Fruit fly (Drosophila melanogaster) whole organism, embryonic: ENCODE measurements around the gene CG13930.
A peak's percentile ranks its signal among the peaks of the same experiment; 100 is the strongest.

Source experiments
- Adf1 ChIP-seq: fragments of 200-800 bp; sonication (Bioruptor generic); IDR thresholded peaks from 2 replicates; pipeline ENCODE4 v1.3.6; 2022; ENCODE audit warnings: missing biosample characterization, missing genetic modification characterization
- Asciz ChIP-seq: fragments of 200-800 bp; sonication (Bioruptor generic); optimal IDR thresholded peaks from 2 replicates; lab custom pipeline; 2017; ENCODE audit warnings: missing biosample characterization, mild to moderate bottlenecking, missing genetic modification characterization, missing genetic modification reagents
- Atf3 ChIP-seq: fragments of 200-800 bp; sonication (Bioruptor generic); optimal IDR thresholded peaks from 3 replicates; lab custom pipeline; 2016; ENCODE audit warnings: missing biosample characterization, missing genetic modification characterization
- B-H1 ChIP-seq: fragments of 200-800 bp; sonication (Bioruptor generic); IDR thresholded peaks from 3 replicates; pipeline ENCODE4 v1.3.6; 2022; ENCODE audit warnings: missing biosample characterization, missing genetic modification characterization
- C15 ChIP-seq: fragments of 200-800 bp; sonication (Bioruptor generic); IDR thresholded peaks from 3 replicates; pipeline ENCODE4 v1.3.6; 2022; ENCODE audit warnings: missing biosample characterization, missing genetic modification characterization
- CG10267 ChIP-seq: fragments of 200-800 bp; sonication (Bioruptor generic); optimal IDR thresholded peaks from 2 replicates; lab custom pipeline; 2018; ENCODE audit warnings: missing biosample characterization, mild to moderate bottlenecking, missing genetic modification characterization, moderate library complexity
- CG11398 ChIP-seq: fragments of 200-800 bp; sonication (Bioruptor generic); optimal IDR thresholded peaks from 2 replicates; lab custom pipeline; 2016; ENCODE audit warnings: missing biosample characterization, missing genetic modification characterization
- CG11560 ChIP-seq: fragments of 200-800 bp; sonication (Bioruptor generic); IDR thresholded peaks from 3 replicates; pipeline ENCODE4 v1.3.6; 2022; ENCODE audit warnings: missing biosample characterization, missing genetic modification characterization
- CG12236 ChIP-seq: fragments of 200-800 bp; sonication (Bioruptor generic); optimal IDR thresholded peaks from 2 replicates; lab custom pipeline; 2016; ENCODE audit warnings: missing biosample characterization, missing genetic modification characterization
- CG12299 ChIP-seq: fragments of 200-800 bp; sonication (Bioruptor generic); optimal IDR thresholded peaks from 2 replicates; lab custom pipeline; 2018; ENCODE audit warnings: missing biosample characterization, mild to moderate bottlenecking, missing genetic modification characterization
- CG17359 ChIP-seq: fragments of 200-800 bp; sonication (Bioruptor generic); optimal IDR thresholded peaks from 3 replicates; lab custom pipeline; 2018; ENCODE audit warnings: missing biosample characterization, mild to moderate bottlenecking, missing genetic modification characterization, moderate library complexity
- CG17912 ChIP-seq: fragments of 200-800 bp; sonication (Bioruptor generic); optimal IDR thresholded peaks from 2 replicates; lab custom pipeline; 2018; ENCODE audit warnings: missing biosample characterization, mild to moderate bottlenecking, missing genetic modification characterization
- CG1792 ChIP-seq: fragments of 200-800 bp; sonication (Bioruptor generic); optimal IDR thresholded peaks from 2 replicates; lab custom pipeline; 2016; ENCODE audit warnings: missing biosample characterization, missing genetic modification characterization
- CG18011 ChIP-seq: fragments of 200-800 bp; sonication (Bioruptor generic); optimal IDR thresholded peaks from 2 replicates; lab custom pipeline; 2017; ENCODE audit warnings: missing biosample characterization, missing genetic modification characterization, mild to moderate bottlenecking, moderate library complexity, missing genotype
- CG2199 ChIP-seq: fragments of 200-800 bp; sonication (Bioruptor generic); IDR thresholded peaks from 3 replicates; pipeline ENCODE4 v1.3.6; 2022; ENCODE audit warnings: missing biosample characterization, missing genetic modification characterization
- CG4424 ChIP-seq: fragments of 200-800 bp; sonication (Bioruptor generic); optimal IDR thresholded peaks from 3 replicates; lab custom pipeline; 2016; ENCODE audit warnings: missing biosample characterization, missing genetic modification characterization
- CG5245 ChIP-seq: fragments of 200-800 bp; sonication (Bioruptor generic); optimal IDR thresholded peaks from 3 replicates; lab custom pipeline; 2016; ENCODE audit warnings: missing biosample characterization, missing genetic modification characterization
- CG6813 ChIP-seq: fragments of 200-800 bp; sonication (Bioruptor generic); optimal IDR thresholded peaks from 2 replicates; lab custom pipeline; 2017; ENCODE audit warnings: missing biosample characterization, missing genetic modification characterization, mild to moderate bottlenecking, moderate library complexity, missing genetic modification reagents
- CG8089 ChIP-seq: fragments of 200-800 bp; sonication (Bioruptor generic); optimal IDR thresholded peaks from 3 replicates; lab custom pipeline; 2016; ENCODE audit warnings: missing biosample characterization, missing genetic modification characterization
- CG8944 ChIP-seq: fragments of 200-800 bp; sonication (Bioruptor generic); optimal IDR thresholded peaks from 3 replicates; lab custom pipeline; 2016; ENCODE audit warnings: missing biosample characterization, missing genetic modification characterization
- Dad ChIP-seq: fragments of 200-800 bp; sonication (Bioruptor generic); optimal IDR thresholded peaks from 3 replicates; lab custom pipeline; 2016; ENCODE audit warnings: missing biosample characterization, missing genetic modification characterization
- Deaf1 ChIP-seq: fragments of 200-800 bp; optimal IDR thresholded peaks from 3 replicates; lab custom pipeline; 2019; ENCODE audit warnings: missing biosample characterization, mild to moderate bottlenecking, missing genetic modification characterization, moderate library complexity
- Fer2 ChIP-seq: fragments of 200-800 bp; sonication (Bioruptor generic); optimal IDR thresholded peaks from 2 replicates; lab custom pipeline; 2018; ENCODE audit warnings: missing biosample characterization, mild to moderate bottlenecking, missing genetic modification characterization, moderate library complexity
- GATAe ChIP-seq: fragments of 200-800 bp; sonication (Bioruptor generic); conservative IDR thresholded peaks from 2 replicates; pipeline ENCODE4 v1.3.6; 2022; ENCODE audit warnings: missing biosample characterization, missing genetic modification characterization
- H15 ChIP-seq: fragments of 200-800 bp; sonication (Bioruptor generic); IDR thresholded peaks from 3 replicates; pipeline ENCODE4 v1.3.6; 2022; ENCODE audit warnings: missing biosample characterization, missing genetic modification characterization
- HmgZ ChIP-seq: fragments of 200-800 bp; sonication (Bioruptor generic); optimal IDR thresholded peaks from 2 replicates; lab custom pipeline; 2018; ENCODE audit warnings: missing biosample characterization, mild to moderate bottlenecking, missing genetic modification characterization
- Mad ChIP-seq: fragments of 200-800 bp; sonication (Bioruptor generic); optimal IDR thresholded peaks from 2 replicates; lab custom pipeline; 2016; ENCODE audit warnings: missing biosample characterization, missing genetic modification characterization
- Mrtf ChIP-seq: fragments of 200-800 bp; sonication (Bioruptor generic); IDR thresholded peaks from 3 replicates; pipeline ENCODE4 v1.3.6; 2022; ENCODE audit warnings: missing biosample characterization, missing genetic modification characterization
- Oli ChIP-seq: fragments of 200-800 bp; sonication (Bioruptor generic); optimal IDR thresholded peaks from 2 replicates; lab custom pipeline; 2018; ENCODE audit warnings: missing biosample characterization, mild to moderate bottlenecking, missing genetic modification characterization, moderate library complexity
- Ssrp ChIP-seq: fragments of 200-800 bp; sonication (Bioruptor generic); optimal IDR thresholded peaks from 2 replicates; lab custom pipeline; 2018; ENCODE audit warnings: missing biosample characterization, mild to moderate bottlenecking, missing genetic modification characterization, moderate library complexity
- Tbp ChIP-seq: fragments of >200 bp; optimal IDR thresholded peaks from 2 replicates; lab custom pipeline; 2018; ENCODE audit warnings: missing biosample characterization, missing genetic modification characterization
- Trl ChIP-seq, 3 experiments: fragments of >200 bp in 2 of 3; fragments of 200-800 bp in 1 of 3; sonication (Bioruptor generic) in 1 of 3; optimal IDR thresholded peaks; 2 replicates in 1 of 3; 3 replicates in 2 of 3; lab custom pipeline; 2016 to 2017; ENCODE audit warnings: missing biosample characterization in 1 of 3, missing genetic modification characterization in 1 of 3
- Vsx1 ChIP-seq: fragments of 200-800 bp; sonication (Bioruptor generic); optimal IDR thresholded peaks from 2 replicates; lab custom pipeline; 2017; ENCODE audit warnings: missing biosample characterization, mild to moderate bottlenecking, missing genetic modification characterization, missing genetic modification reagents
- al ChIP-seq: fragments of 200-800 bp; sonication (Bioruptor generic); IDR thresholded peaks from 2 replicates; pipeline ENCODE4 v1.3.6; 2022; ENCODE audit warnings: missing biosample characterization, missing genetic modification characterization
- cato ChIP-seq: fragments of 200-800 bp; sonication (Bioruptor generic); optimal IDR thresholded peaks from 2 replicates; lab custom pipeline; 2016; ENCODE audit warnings: missing biosample characterization, missing genetic modification characterization, borderline replicate concordance
- chm ChIP-seq: fragments of 200-800 bp; sonication (Bioruptor generic); IDR thresholded peaks from 2 replicates; pipeline ENCODE4 v1.3.6; 2022; ENCODE audit warnings: missing biosample characterization, missing genetic modification characterization
- crp ChIP-seq, 2 experiments: fragments of 200-800 bp; sonication (Bioruptor generic); optimal IDR thresholded peaks; 2 replicates in 1 of 2; 3 replicates in 1 of 2; lab custom pipeline; 2017; ENCODE audit warnings: missing biosample characterization in 2 of 2, missing genetic modification characterization in 2 of 2, mild to moderate bottlenecking in 1 of 2, moderate library complexity in 1 of 2
- dpn ChIP-seq, 2 experiments: fragments of 200-800 bp; sonication (Bioruptor generic); optimal IDR thresholded peaks; 3 replicates each; lab custom pipeline; 2016; ENCODE audit warnings: missing biosample characterization in 2 of 2, missing genetic modification characterization in 2 of 2
- exex ChIP-seq: fragments of 200-800 bp; sonication (Bioruptor generic); optimal IDR thresholded peaks from 4 replicates; lab custom pipeline; 2018; ENCODE audit warnings: missing biosample characterization, mild to moderate bottlenecking, missing genetic modification characterization, moderate library complexity
- fd64A ChIP-seq: fragments of 200-800 bp; sonication (Bioruptor generic); optimal IDR thresholded peaks from 3 replicates; lab custom pipeline; 2018; ENCODE audit warnings: missing biosample characterization, mild to moderate bottlenecking, missing genetic modification characterization
- gem ChIP-seq: fragments of 200-800 bp; sonication (Bioruptor generic); optimal IDR thresholded peaks from 2 replicates; lab custom pipeline; 2019; ENCODE audit warnings: missing biosample characterization, mild to moderate bottlenecking, missing genetic modification characterization, moderate library complexity
- gro ChIP-seq: fragments of 200-800 bp; sonication (Bioruptor generic); optimal IDR thresholded peaks from 2 replicates; lab custom pipeline; 2016; ENCODE audit warnings: missing biosample characterization, missing genetic modification characterization
- nom ChIP-seq: fragments of 200-800 bp; sonication (Bioruptor generic); optimal IDR thresholded peaks from 2 replicates; lab custom pipeline; 2017; ENCODE audit warnings: missing biosample characterization, missing genetic modification characterization, mild to moderate bottlenecking, moderate library complexity, missing genetic modification reagents
- peb ChIP-seq: fragments of 200-800 bp; sonication (Bioruptor generic); IDR thresholded peaks from 2 replicates; pipeline ENCODE4 v1.3.6; 2022; ENCODE audit warnings: missing biosample characterization, missing genetic modification characterization
- phol ChIP-seq: fragments of 200-800 bp; sonication (Bioruptor generic); optimal IDR thresholded peaks from 3 replicates; lab custom pipeline; 2018; ENCODE audit warnings: missing biosample characterization, mild to moderate bottlenecking, missing genetic modification characterization, moderate library complexity
- rib ChIP-seq: fragments of 200-800 bp; sonication (Bioruptor generic); IDR thresholded peaks from 2 replicates; pipeline ENCODE4 v1.3.6; 2022; ENCODE audit warnings: missing biosample characterization, missing genetic modification characterization
- ro ChIP-seq: fragments of 200-800 bp; sonication (Bioruptor generic); IDR thresholded peaks from 2 replicates; pipeline ENCODE4 v1.3.6; 2022; ENCODE audit warnings: missing biosample characterization, missing genetic modification characterization
- sens-2 ChIP-seq: fragments of 200-800 bp; sonication (Bioruptor generic); IDR thresholded peaks from 2 replicates; pipeline ENCODE4 v1.3.6; 2022; ENCODE audit warnings: missing biosample characterization, missing genetic modification characterization
- ssp ChIP-seq: fragments of 200-800 bp; sonication (Bioruptor generic); IDR thresholded peaks from 2 replicates; pipeline ENCODE4 v1.3.6; 2022; ENCODE audit warnings: missing biosample characterization, missing genetic modification characterization
- unc-4 ChIP-seq: fragments of 200-800 bp; sonication (Bioruptor generic); IDR thresholded peaks from 2 replicates; pipeline ENCODE4 v1.3.6; 2022; ENCODE audit warnings: missing biosample characterization, missing genetic modification characterization; ENCODE audit not compliant: partially characterized antibody
- wdn ChIP-seq: fragments of 200-800 bp; sonication (Bioruptor generic); IDR thresholded peaks from 2 replicates; pipeline ENCODE4 v1.3.6; 2022; ENCODE audit warnings: missing biosample characterization, missing genetic modification characterization

CG13930 gene

DNA sequence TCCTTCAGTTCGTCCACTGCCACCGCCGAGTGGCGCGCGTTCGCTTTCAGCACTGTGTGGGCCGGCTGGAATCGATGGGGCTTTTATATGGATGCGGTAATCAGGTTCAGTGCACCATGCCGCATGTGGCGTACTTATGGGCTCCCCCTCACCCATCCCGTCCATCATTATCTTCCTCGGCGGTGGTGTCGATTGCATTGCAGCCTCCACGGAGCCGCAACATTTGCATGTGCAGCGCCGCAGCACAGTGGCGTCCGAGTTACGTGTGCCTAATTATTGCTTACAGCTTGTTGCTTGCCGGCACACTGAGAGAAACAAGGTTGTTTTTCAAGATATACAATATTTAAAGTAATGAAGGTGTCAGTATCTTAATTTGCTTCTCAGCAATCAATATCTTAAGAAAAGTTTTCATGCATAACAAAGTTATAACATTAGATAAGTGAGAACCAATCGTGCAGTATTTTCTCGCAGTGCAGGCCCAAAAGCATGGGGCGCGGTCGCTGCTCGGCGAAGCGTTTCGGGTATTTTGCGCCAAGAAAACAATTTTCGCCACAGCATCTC lies 29.9 kb upstream of the CG13930 start, which contains the start of gene CG13931 (continued):
- TF ChIP-seq gem (tag; lab: Kevin White, UChicago): peak; percentile 61
- no peak for TF ChIP-seq CG12236 (GFP tag; lab: Kevin White, UChicago)
- TF ChIP-seq al (GFP tag; lab: Robert Waterston, UW): no peak
- no peak for TF ChIP-seq chm (GFP tag; lab: Robert Waterston, UW)
- peak; percentile 32 for TF ChIP-seq phol (tag; lab: Kevin White, UChicago)
- no peak for TF ChIP-seq CG12299
- TF ChIP-seq CG17912 (GFP tag; lab: Kevin White, UChicago): no peak
- TF ChIP-seq H15 (GFP tag; lab: Robert Waterston, UW): no peak
- no peak for TF ChIP-seq CG11398 (GFP tag; lab: Kevin White, UChicago)
- peak; percentile 43 for TF ChIP-seq Oli (tag; lab: Kevin White, UChicago)
- TF ChIP-seq CG8944 (GFP tag; lab: Kevin White, UChicago): no peak
- no peak for TF ChIP-seq CG5245 (GFP tag; lab: Kevin White, UChicago)
- TF ChIP-seq ro (GFP tag; lab: Robert Waterston, UW): no peak
- peak; percentile 25; the same call in 1 of the 2 replicates for TF ChIP-seq sens-2
- TF ChIP-seq dpn (GFP tag; optimal IDR thresholded peaks at IDR 0.05; lab: Kevin White, UChicago): peak in 1 of 2 experiments; percentile 4
- no peak for TF ChIP-seq CG2199
- no peak for TF ChIP-seq cato (GFP tag; lab: Kevin White, UChicago)
- no peak for TF ChIP-seq Deaf1 (tag; lab: Kevin White, UChicago)
- TF ChIP-seq CG1792 (GFP tag; lab: Kevin White, UChicago): no peak
- no peak for TF ChIP-seq wdn (GFP tag; lab: Robert Waterston, UW)
- no peak; the same call in 2 of the 3 replicates for TF ChIP-seq Mrtf (GFP tag; lab: Robert Waterston, UW)
- no peak for TF ChIP-seq unc-4 (GFP tag; lab: Robert Waterston, UW)
- TF ChIP-seq GATAe (GFP tag; lab: Robert Waterston, UW): no peak
- TF ChIP-seq CG4424 (GFP tag; lab: Kevin White, UChicago): no peak
- TF ChIP-seq CG8089 (GFP tag; lab: Kevin White, UChicago): no peak
- TF ChIP-seq fd64A: no peak
- no peak for TF ChIP-seq HmgZ (tag; lab: Kevin White, UChicago)
- no peak for TF ChIP-seq C15
- peak; percentile 23 for TF ChIP-seq Ssrp (tag; lab: Kevin White, UChicago)
- no peak for TF ChIP-seq Asciz
- no peak for TF ChIP-seq peb (GFP tag; lab: Robert Waterston, UW)
- TF ChIP-seq gro (GFP tag; lab: Kevin White, UChicago): no peak
- TF ChIP-seq ssp (GFP tag; lab: Robert Waterston, UW): no peak
- no peak for TF ChIP-seq Mad (GFP tag; lab: Kevin White, UChicago)
- TF ChIP-seq CG10267 (tag; lab: Kevin White, UChicago): no peak
- TF ChIP-seq Atf3 (GFP tag; lab: Kevin White, UChicago): no peak
- TF ChIP-seq CG11560 (tag; lab: Robert Waterston, UW): no peak
- no peak for TF ChIP-seq Trl (optimal IDR thresholded peaks at IDR 0.05; lab: Kevin White, UChicago)
- peak; percentile 6 for TF ChIP-seq Trl (GFP tag; optimal IDR thresholded peaks at IDR 0.05; lab: Kevin White, UChicago)
- no peak for TF ChIP-seq Vsx1 (GFP tag; lab: Kevin White, UChicago)
- no peak for TF ChIP-seq rib (GFP tag; lab: Robert Waterston, UW)
- TF ChIP-seq CG17359 (tag; lab: Kevin White, UChicago): no peak
- no peak for TF ChIP-seq Fer2
- no peak for TF ChIP-seq crp (GFP tag; optimal IDR thresholded peaks at IDR 0.05; lab: Kevin White, UChicago)
- no peak for TF ChIP-seq exex (tag; lab: Kevin White, UChicago)
- no peak for TF ChIP-seq Dad
- no peak for TF ChIP-seq Adf1
- TF ChIP-seq CG18011 (GFP tag; lab: Kevin White, UChicago): no peak
- TF ChIP-seq Tbp (GFP tag; lab: Kevin White, UChicago): no peak
- TF ChIP-seq CG6813 (GFP tag; lab: Kevin White, UChicago): no peak
- TF ChIP-seq B-H1 (GFP tag; lab: Robert Waterston, UW): no peak
- TF ChIP-seq nom: no peak
